Fruit fly (Drosophila melanogaster): ENCODE data around the gene SmB.
A peak's percentile ranks its signal among the peaks of the same experiment; 100 is the strongest.

SmB gene

dm6 chr2L:10395642-10396487 lies 30.6 kb downstream of the SmB start, which contains the start of gene Mdh1:
Gene Mdh1, minus strand, starts transcription at chr2L:10396332.
- TF ChIP-seq CTCF (optimal IDR thresholded peaks at IDR 0.05) (no peak), CG8478 (optimal IDR thresholded peaks at IDR 0.05) (no peak)

DNA sequence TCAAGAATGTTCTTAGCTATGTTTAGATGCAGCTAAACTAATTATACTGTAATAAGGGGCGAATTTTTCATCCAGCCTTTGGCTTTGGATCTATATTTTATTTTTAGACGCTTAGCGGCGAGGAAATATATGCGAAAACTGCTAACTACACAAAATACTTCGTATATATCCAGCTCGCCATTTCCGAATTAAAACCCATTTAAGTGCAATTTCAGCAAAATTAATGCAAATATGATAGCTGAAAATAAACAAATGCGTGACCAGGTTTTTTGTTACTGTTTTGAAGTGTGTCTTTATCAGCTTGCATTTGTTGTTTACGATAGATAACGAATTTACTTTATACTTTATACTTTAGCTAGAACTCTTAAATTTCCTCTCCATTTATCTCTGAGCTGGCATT lies 31.4 kb downstream of the SmB start:
- no peak for TF ChIP-seq CTCF (optimal IDR thresholded peaks at IDR 0.05)
- no peak for TF ChIP-seq CG8478 (optimal IDR thresholded peaks at IDR 0.05)

dm6 chr2L:10393467-10393866 lies 33.0 kb downstream of the SmB start:
- TF ChIP-seq CTCF (optimal IDR thresholded peaks at IDR 0.05) (no peak), CG8478 (optimal IDR thresholded peaks at IDR 0.05) (no peak)

DNA sequence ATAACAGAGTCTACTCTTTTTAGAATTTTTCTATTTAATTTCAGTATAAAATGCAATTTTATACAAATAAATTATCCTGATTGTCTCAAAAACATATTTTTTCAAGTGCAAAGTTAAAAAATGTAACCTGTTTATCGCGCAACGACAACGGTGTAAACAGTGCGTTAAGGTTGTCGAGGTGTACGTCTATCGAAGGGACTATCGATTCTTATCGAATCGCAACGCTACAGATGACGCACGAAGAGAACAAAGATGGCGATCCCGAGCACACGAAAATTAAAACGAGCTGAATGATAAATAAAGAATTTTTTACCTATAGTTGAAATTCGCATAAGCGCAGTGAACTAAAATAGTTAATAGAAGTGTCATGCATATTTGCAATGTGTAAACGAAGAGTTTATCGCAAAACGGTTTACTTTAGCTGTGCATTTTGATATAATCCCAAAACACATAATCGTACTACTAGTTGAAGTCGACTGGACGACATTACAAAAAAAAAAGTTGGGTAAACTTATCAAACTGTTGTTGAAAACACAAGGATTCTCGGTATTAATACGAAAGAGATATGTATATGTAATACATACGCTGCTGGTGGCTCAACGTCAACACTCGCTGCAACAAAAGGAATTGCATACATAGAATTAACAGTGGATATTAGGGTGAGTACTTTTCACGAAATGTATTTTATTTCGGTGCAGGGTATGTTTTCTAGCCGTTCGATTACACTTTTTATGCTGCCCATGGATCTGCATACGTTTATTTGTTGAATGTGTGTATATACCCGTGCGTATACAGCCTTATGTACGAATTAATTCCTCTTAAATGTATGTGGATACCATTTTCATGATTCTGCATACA lies 38.3 kb downstream of the SmB start, which contains the start of gene da:
TSS of gene da (plus strand) at position 237 of the 858 bp plus-strand sequence.
- TF ChIP-seq CG8478 (optimal IDR thresholded peaks at IDR 0.05), result no peak
- peak in 1 of 2 experiments; percentile 51 for TF ChIP-seq CTCF (optimal IDR thresholded peaks at IDR 0.05)

dm6 chr2L:10386824-10387223 lies 39.6 kb downstream of the SmB start:
- TF ChIP-seq CTCF (optimal IDR thresholded peaks at IDR 0.05) (no peak), CG8478 (optimal IDR thresholded peaks at IDR 0.05) (no peak)

dm6 chr2L:10386208-10386805 lies 40.1 kb downstream of the SmB start, which contains the start of the genes Cdk1 and mRpS7:
Gene Cdk1, minus strand, starts transcription at chr2L:10386262.
Gene mRpS7, plus strand, starts transcription at chr2L:10386662.
- no peak for TF ChIP-seq CTCF (optimal IDR thresholded peaks at IDR 0.05)
- no peak for TF ChIP-seq CG8478 (optimal IDR thresholded peaks at IDR 0.05)

DNA sequence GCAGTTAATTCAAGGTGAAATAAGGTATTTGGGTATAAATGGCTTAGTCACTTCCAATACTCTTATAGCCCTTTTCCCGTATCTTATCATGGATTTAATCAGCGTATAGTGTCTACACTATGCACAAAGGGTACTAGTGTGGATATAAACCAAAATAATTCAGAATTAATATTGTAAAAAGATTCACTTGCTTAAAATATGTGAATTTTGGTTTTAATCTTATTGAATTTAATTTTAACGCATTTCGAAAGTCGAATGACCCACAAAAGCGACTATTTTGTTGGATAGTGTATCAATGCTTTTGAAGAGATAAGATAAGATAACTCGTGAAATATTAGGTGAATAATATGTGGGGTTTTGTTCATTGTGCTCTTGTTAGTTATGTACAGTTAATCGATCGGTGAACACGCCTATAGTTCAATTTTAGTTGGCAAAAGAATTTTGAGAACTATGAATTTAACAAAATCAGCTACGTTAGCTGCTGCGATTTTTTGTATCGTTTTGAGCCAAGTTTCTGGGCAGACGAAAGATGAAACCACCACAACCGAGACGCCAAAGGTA lies 44.5 kb downstream of the SmB start, which contains the start of gene CG5096:
TSS of gene CG5096 (plus strand) at position 374 of the 561 bp plus-strand sequence.
- no peak for TF ChIP-seq CG8478 (optimal IDR thresholded peaks at IDR 0.05)
- no peak for TF ChIP-seq CTCF (optimal IDR thresholded peaks at IDR 0.05)

- TF ChIP-seq CTCF (optimal IDR thresholded peaks at IDR 0.05) (peak; percentile 12 to 32), CG8478 (optimal IDR thresholded peaks at IDR 0.05) (no peak)
These were observed 46.6 kb downstream of the SmB start, which contains the start of gene gny for dm6 chr2L:10379865-10380264. Gene gny, plus strand, starts transcription at chr2L:10380103.

DNA sequence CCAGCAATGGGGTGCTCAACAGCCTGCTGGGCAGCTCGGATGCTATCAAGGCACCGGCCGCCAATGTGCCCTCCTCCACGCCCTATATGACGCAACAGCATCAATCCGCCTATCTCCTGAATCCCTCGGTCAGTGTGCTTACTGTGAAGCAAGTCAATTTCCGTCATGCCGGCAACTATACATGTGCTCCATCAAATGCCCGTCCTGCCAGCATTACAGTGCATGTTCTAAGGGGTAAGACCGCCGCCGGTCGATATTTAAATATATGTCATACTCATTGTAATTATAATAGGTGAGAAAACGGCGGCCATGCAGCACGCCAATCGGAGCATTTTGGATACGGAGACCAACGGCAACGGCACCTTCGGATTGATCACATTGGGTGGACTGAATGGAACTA lies 47.8 kb downstream of the SmB start:
- TF ChIP-seq CG8478 (optimal IDR thresholded peaks at IDR 0.05) (no peak), CTCF (optimal IDR thresholded peaks at IDR 0.05) (no peak)

dm6 chr2L:10376276-10376675 lies 50.2 kb downstream of the SmB start:
- TF ChIP-seq CTCF (optimal IDR thresholded peaks at IDR 0.05) (no peak), CG8478 (optimal IDR thresholded peaks at IDR 0.05) (no peak)
